Fruit fly (Drosophila melanogaster) S2 (cell line): ENCODE data around the gene rtet.

Experiments used
- CG8478 ChIP-seq: fragments of >200 bp; optimal IDR thresholded peaks from 2 replicates; lab custom pipeline; 2018
- CTCF ChIP-seq, 2 experiments: fragments of >200 bp; optimal IDR thresholded peaks; 2 replicates each; lab custom pipeline; 2018

DNA sequence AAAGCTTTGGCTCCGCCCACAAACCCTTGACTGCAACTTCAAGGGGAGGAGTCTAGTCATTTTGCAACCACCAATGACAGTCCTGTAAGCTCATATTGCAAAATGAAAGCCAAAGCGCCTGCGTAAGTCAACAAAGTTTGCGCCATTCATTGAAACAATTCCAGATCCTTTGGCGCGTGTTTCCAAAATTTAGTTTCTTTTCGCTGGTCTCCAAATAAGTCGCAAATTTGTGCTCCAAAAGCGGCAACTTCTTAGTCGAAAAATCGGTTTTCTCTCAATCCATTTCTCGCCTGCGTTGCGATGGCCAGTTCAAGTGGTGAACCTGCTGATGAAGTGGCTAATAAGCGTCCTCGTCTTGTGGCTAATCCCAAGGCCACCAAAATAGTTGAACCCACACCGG is 34.5 kb upstream of the rtet start, which contains the start of gene dmrt93B:
- TF ChIP-seq CG8478 (lab: Kevin White, UChicago) (no peak), CTCF (optimal IDR thresholded peaks at IDR 0.05; lab: Kevin White, UChicago) (no peak)
